Fruit fly (Drosophila melanogaster) whole organism, pupa: ENCODE measurements around the gene CG9372.
A peak's percentile ranks its signal among the peaks of the same experiment; 100 is the strongest.

Experiments
- CG10348 ChIP-seq: fragments of 200-800 bp; sonication (Bioruptor generic); IDR thresholded peaks from 2 replicates; pipeline ENCODE4 v1.3.6; 2022; ENCODE audit warnings: missing biosample characterization, missing genetic modification characterization
- CG12605 ChIP-seq: fragments of 200-800 bp; sonication (Bioruptor generic); IDR thresholded peaks from 2 replicates; pipeline ENCODE4 v1.3.6; 2022; ENCODE audit warnings: missing biosample characterization, missing genetic modification characterization
- CG13204 ChIP-seq: fragments of 200-800 bp; sonication (Bioruptor generic); optimal IDR thresholded peaks from 2 replicates; lab custom pipeline; 2018; ENCODE audit warnings: missing biosample characterization, mild to moderate bottlenecking, missing genetic modification characterization, moderate library complexity
- CG14655 ChIP-seq: fragments of 200-800 bp; sonication (Bioruptor generic); optimal IDR thresholded peaks from 3 replicates; lab custom pipeline; 2017; ENCODE audit warnings: mild to moderate bottlenecking, missing biosample characterization, missing genetic modification reagents, missing genetic modification characterization
- CG15710 ChIP-seq: fragments of 200-800 bp; sonication (Bioruptor generic); optimal IDR thresholded peaks from 2 replicates; lab custom pipeline; 2018; ENCODE audit warnings: missing biosample characterization, mild to moderate bottlenecking, missing genetic modification characterization, moderate library complexity
- CG17806 ChIP-seq: fragments of 200-800 bp; sonication (Bioruptor generic); optimal IDR thresholded peaks from 2 replicates; lab custom pipeline; 2018; ENCODE audit warnings: missing biosample characterization, mild to moderate bottlenecking, missing genetic modification characterization, moderate library complexity
- CG32121 ChIP-seq: fragments of 200-800 bp; sonication (Bioruptor generic); IDR thresholded peaks from 2 replicates; pipeline ENCODE4 v1.3.6; 2022; ENCODE audit warnings: missing biosample characterization, missing genetic modification characterization
- CG34367 ChIP-seq: fragments of 200-800 bp; sonication (Bioruptor generic); optimal IDR thresholded peaks from 2 replicates; lab custom pipeline; 2018; ENCODE audit warnings: missing biosample characterization, mild to moderate bottlenecking, missing genetic modification characterization
- CG4496 ChIP-seq: fragments of 200-800 bp; sonication (Bioruptor generic); IDR thresholded peaks from 3 replicates; pipeline ENCODE4 v1.3.6; 2022; ENCODE audit warnings: missing biosample characterization, missing genetic modification characterization
- CG8159 ChIP-seq: fragments of 200-800 bp; sonication (Bioruptor generic); optimal IDR thresholded peaks from 3 replicates; lab custom pipeline; 2018; ENCODE audit warnings: missing biosample characterization, mild to moderate bottlenecking, missing genetic modification characterization, moderate library complexity
- CG8301 ChIP-seq: fragments of 200-800 bp; sonication (Bioruptor generic); optimal IDR thresholded peaks from 2 replicates; lab custom pipeline; 2018; ENCODE audit warnings: missing biosample characterization, mild to moderate bottlenecking, missing genetic modification characterization
- CG9948 ChIP-seq: fragments of 200-800 bp; sonication (Bioruptor generic); optimal IDR thresholded peaks from 2 replicates; lab custom pipeline; 2018; ENCODE audit warnings: missing biosample characterization, mild to moderate bottlenecking, missing genetic modification characterization, moderate library complexity
- D1 ChIP-seq: fragments of 200-800 bp; sonication (Bioruptor generic); optimal IDR thresholded peaks from 2 replicates; lab custom pipeline; 2018; ENCODE audit warnings: missing biosample characterization, mild to moderate bottlenecking, missing genetic modification characterization, moderate library complexity
- EcR ChIP-seq: fragments of 200-800 bp; sonication (Bioruptor generic); optimal IDR thresholded peaks from 3 replicates; lab custom pipeline; 2019; ENCODE audit warnings: missing biosample characterization, missing genetic modification characterization, mild to moderate bottlenecking, moderate library complexity, missing genetic modification reagents
- Ets98B ChIP-seq: fragments of 200-800 bp; sonication (Bioruptor generic); IDR thresholded peaks from 2 replicates; pipeline ENCODE4 v1.3.6; 2022; ENCODE audit warnings: missing biosample characterization, missing genetic modification characterization
- Pif1A ChIP-seq: fragments of 200-800 bp; sonication (Bioruptor generic); optimal IDR thresholded peaks from 3 replicates; lab custom pipeline; 2016; ENCODE audit warnings: missing biosample characterization, missing genetic modification characterization
- Pif1B ChIP-seq: fragments of 200-800 bp; sonication (Bioruptor generic); optimal IDR thresholded peaks from 3 replicates; lab custom pipeline; 2016; ENCODE audit warnings: missing biosample characterization, missing genetic modification characterization
- Snoo ChIP-seq: fragments of 200-800 bp; sonication (Bioruptor generic); optimal IDR thresholded peaks from 3 replicates; lab custom pipeline; 2017; ENCODE audit warnings: missing biosample characterization, mild to moderate bottlenecking, missing genetic modification characterization, inconsistent platforms
- fd96Ca ChIP-seq: fragments of 200-800 bp; sonication (Bioruptor generic); IDR thresholded peaks from 3 replicates; pipeline ENCODE4 v1.3.6; 2022; ENCODE audit warnings: missing biosample characterization, missing genetic modification characterization
- gl ChIP-seq: fragments of 200-800 bp; sonication (Bioruptor generic); optimal IDR thresholded peaks from 2 replicates; lab custom pipeline; 2018; ENCODE audit warnings: missing biosample characterization, mild to moderate bottlenecking, missing genetic modification characterization
- rn ChIP-seq: fragments of 200-800 bp; sonication (Bioruptor generic); IDR thresholded peaks from 2 replicates; pipeline ENCODE4 v1.3.6; 2022; ENCODE audit warnings: missing biosample characterization, missing genetic modification characterization

The CG9372 gene

DNA sequence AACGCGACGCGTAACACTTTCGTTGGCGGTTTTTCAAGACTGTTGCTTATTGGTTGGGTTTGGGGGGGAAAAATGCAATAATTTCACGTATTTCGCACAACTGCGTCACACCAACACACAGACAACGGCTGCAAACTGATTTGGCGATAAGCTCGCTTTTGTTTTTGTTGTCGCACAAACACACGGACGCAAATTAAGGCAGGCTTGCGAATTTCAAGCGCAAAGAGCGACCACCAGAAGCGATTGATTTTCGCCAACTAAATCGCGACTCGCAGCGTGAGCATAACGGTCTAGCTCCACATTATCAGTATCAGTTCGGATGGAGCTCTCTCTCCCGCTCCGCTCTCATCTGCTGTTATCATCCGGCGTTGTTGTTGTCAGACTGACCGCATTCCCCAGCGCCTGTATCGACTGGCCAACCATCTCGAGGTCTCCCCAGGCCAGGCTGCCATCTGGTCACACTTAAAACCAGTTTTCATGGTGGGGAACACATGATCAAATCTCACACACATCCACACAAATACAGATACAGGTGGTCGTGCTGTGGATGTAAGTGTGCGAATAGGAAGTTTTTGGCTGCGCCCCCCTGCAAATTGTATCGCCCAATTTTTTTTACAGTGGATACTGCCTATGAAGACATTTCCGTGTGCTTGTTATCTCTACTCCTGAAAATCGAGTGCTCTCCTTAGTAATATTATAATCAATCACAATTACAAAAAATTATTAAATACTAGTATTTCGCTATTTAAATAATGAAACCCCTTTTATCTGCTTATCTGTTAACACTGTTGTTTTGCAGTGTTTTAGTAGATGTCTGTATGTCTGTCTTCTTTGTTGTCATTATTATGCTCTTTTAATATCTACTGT is 27.0 kb downstream of the CG9372 start:
- TF ChIP-seq CG15710 (tag; lab: Kevin White, UChicago), result peak; percentile 38
- no peak for TF ChIP-seq CG14655 (GFP tag; lab: Kevin White, UChicago)
- TF ChIP-seq CG8301, result peak; percentile 37
- TF ChIP-seq CG9948 (tag; lab: Kevin White, UChicago), result no peak
- TF ChIP-seq CG4496 (GFP tag; lab: Robert Waterston, UW), result peak; percentile 75
- TF ChIP-seq CG34367 (tag; lab: Kevin White, UChicago), result no peak
- peak; percentile 54 for TF ChIP-seq EcR (GFP tag; lab: Kevin White, UChicago)
- TF ChIP-seq Ets98B, result peak; percentile 59; the same call in 1 of the 2 replicates
- TF ChIP-seq CG13204 (GFP tag; lab: Kevin White, UChicago), result peak; percentile 40
- peak; percentile 78; the same call in 1 of the 2 replicates for TF ChIP-seq CG32121 (GFP tag; lab: Robert Waterston, UW)
- TF ChIP-seq fd96Ca (GFP tag; lab: Robert Waterston, UW), result peak; percentile 65; the same call in 2 of the 3 replicates
- no peak for TF ChIP-seq D1
- no peak for TF ChIP-seq CG10348 (GFP tag; lab: Robert Waterston, UW)
- TF ChIP-seq CG12605 (GFP tag; lab: Robert Waterston, UW), result peak; percentile 14; the same call in 1 of the 2 replicates
- TF ChIP-seq gl (tag; lab: Kevin White, UChicago), result peak; percentile 4
- 0 out of 2 replicates have a peak, but pooled peaks have one; percentile 22 for TF ChIP-seq rn (GFP tag; lab: Robert Waterston, UW)
- TF ChIP-seq CG17806, result peak; percentile 35
- TF ChIP-seq Snoo (tag; lab: Kevin White, UChicago), result no peak
- no peak for TF ChIP-seq CG8159 (tag; lab: Kevin White, UChicago)
- TF ChIP-seq Pif1B (GFP tag; lab: Kevin White, UChicago), result peak; percentile 61
- peak; percentile 56 for TF ChIP-seq Pif1A (GFP tag; lab: Kevin White, UChicago)
- TF ChIP-seq, all 21 proteins: peak for 14

DNA sequence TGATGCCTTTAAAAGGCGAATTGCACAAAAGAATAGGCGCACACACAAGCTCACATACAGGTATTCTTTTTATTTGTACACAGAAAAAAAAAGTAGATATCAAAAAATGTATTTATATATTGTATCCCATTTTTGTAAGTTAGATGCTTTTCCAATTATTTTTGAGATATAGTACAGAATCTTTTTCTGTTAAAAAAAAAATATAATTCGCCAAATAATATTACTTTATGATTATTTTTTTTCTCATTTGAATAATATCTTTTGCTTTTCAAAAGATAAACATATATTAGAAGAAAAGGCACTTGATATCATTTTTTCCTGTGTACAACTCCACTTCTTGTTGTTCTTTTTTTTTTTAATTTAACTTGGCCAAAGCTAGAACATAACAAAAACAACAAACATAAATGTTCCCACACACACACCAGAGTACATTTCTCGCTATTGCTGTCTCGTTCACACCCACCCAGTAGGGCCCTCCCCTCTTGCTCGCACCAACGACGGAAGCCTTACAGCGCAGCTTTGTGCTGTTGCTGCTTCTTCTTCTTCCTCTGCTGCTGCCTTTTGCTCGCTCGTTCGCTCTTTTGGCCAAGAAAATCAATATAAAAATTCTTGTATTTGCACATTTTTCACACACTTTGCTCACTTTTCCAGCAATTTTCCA is 28.9 kb downstream of the CG9372 start:
- TF ChIP-seq fd96Ca (GFP tag; lab: Robert Waterston, UW), result no peak
- peak; percentile 86 for TF ChIP-seq CG17806
- peak; percentile 86 for TF ChIP-seq CG15710 (tag; lab: Kevin White, UChicago)
- TF ChIP-seq Pif1B (GFP tag; lab: Kevin White, UChicago), result no peak
- TF ChIP-seq CG12605 (GFP tag; lab: Robert Waterston, UW), result peak; percentile 81
- peak; percentile 53; the same call in 1 of the 2 replicates for TF ChIP-seq rn (GFP tag; lab: Robert Waterston, UW)
- TF ChIP-seq D1, result peak; percentile 99
- TF ChIP-seq CG14655 (GFP tag; lab: Kevin White, UChicago), result peak; percentile 85
- TF ChIP-seq CG34367 (tag; lab: Kevin White, UChicago), result peak; percentile 75
- no peak for TF ChIP-seq Ets98B
- TF ChIP-seq CG8159 (tag; lab: Kevin White, UChicago), result peak; percentile 96
- peak; percentile 61; the same call in 2 of the 3 replicates for TF ChIP-seq CG4496 (GFP tag; lab: Robert Waterston, UW)
- peak; percentile 31 for TF ChIP-seq Pif1A (GFP tag; lab: Kevin White, UChicago)
- TF ChIP-seq Snoo (tag; lab: Kevin White, UChicago), result peak; percentile 57
- peak; percentile 84 for TF ChIP-seq gl (tag; lab: Kevin White, UChicago)
- TF ChIP-seq EcR (GFP tag; lab: Kevin White, UChicago), result no peak
- peak; percentile 86 for TF ChIP-seq CG8301
- TF ChIP-seq CG32121 (GFP tag; lab: Robert Waterston, UW), result peak; percentile 77
- TF ChIP-seq CG13204 (GFP tag; lab: Kevin White, UChicago), result peak; percentile 58
- TF ChIP-seq CG10348 (GFP tag; lab: Robert Waterston, UW), result peak; percentile 40; the same call in 1 of the 2 replicates
- TF ChIP-seq CG9948 (tag; lab: Kevin White, UChicago), result peak; percentile 97

DNA sequence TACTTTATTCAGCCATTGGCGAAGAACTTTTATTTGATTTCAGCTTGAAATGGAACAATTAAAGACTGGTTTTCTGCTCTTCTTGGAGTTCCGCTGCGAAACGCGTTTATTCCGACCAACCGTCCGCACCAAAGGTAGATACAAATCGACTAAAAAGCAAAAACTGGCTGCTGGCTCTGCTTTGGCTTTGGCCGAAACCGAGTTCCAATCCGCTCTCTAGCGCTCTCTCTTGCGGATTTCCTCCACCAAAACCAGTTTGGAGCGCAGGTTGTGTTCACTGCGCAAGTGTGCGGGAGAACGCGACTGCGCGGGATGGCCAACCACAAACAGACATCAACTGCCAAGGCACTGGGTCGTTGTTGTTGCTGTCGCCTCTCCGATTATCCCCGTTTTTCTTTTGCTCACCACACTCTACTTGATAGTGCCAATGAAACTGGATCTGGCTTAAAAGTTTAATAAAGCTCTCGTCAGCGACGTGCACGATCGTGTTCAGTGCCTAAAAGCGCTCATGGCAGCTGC is 29.5 kb downstream of the CG9372 start, which contains the start of gene wnd:
Gene wnd (minus strand): TSS at position 306 of the 519 bp plus-strand sequence.
- peak; percentile 26; the same call in 1 of the 2 replicates for TF ChIP-seq CG12605 (GFP tag; lab: Robert Waterston, UW)
- no peak for TF ChIP-seq CG8301
- TF ChIP-seq rn (GFP tag; lab: Robert Waterston, UW), result no peak
- no peak for TF ChIP-seq D1
- no peak for TF ChIP-seq CG15710 (tag; lab: Kevin White, UChicago)
- TF ChIP-seq Pif1B (GFP tag; lab: Kevin White, UChicago), result peak; percentile 4
- peak; percentile 38; the same call in 1 of the 2 replicates for TF ChIP-seq Ets98B
- TF ChIP-seq Pif1A (GFP tag; lab: Kevin White, UChicago), result peak; percentile 12
- TF ChIP-seq Snoo (tag; lab: Kevin White, UChicago), result peak; percentile 9
- TF ChIP-seq CG10348 (GFP tag; lab: Robert Waterston, UW), result no peak
- TF ChIP-seq EcR (GFP tag; lab: Kevin White, UChicago), result peak; percentile 22
- no peak for TF ChIP-seq CG14655 (GFP tag; lab: Kevin White, UChicago)

DNA sequence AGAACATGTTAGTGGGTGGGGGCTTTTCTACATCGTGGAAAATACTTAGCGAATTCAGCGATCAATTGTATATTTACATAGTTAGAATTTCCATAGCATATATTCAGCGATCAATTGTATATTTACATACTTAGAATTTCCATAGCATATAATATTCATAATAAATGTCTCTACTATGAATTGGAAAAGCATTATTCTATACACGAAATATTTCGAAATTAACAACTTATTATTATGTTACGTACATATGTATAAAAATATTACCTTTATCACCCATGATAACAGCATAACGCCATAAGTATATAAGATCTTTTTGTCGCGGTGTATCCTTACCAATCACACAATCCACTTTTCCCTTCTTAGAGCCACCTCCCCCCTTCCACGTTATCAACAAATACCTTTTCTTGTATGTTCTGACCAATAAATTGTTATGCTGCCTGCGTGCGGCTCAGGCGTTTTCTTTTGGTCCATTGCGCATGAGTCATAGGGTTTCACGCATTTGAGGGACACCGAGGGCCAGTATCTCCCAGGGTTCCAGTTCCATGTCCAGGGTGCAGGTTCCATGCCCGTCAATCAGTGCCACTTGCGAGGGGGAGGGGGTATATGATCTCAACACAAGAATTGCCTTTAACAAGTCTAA is 30.9 kb downstream of the CG9372 start:
- TF ChIP-seq CG15710 (tag; lab: Kevin White, UChicago), result peak; percentile 32
- TF ChIP-seq CG8301, result peak; percentile 38
- TF ChIP-seq CG9948 (tag; lab: Kevin White, UChicago), result peak; percentile 54
- peak; percentile 38 for TF ChIP-seq D1
- TF ChIP-seq Ets98B, result no peak
- TF ChIP-seq CG17806, result peak; percentile 16
- peak; percentile 19 for TF ChIP-seq CG8159 (tag; lab: Kevin White, UChicago)
- no peak for TF ChIP-seq Pif1B (GFP tag; lab: Kevin White, UChicago)
